Fruit fly (Drosophila melanogaster) whole organism, embryonic: ENCODE data around the gene CG15728.
A peak's percentile ranks its signal among the peaks of the same experiment; 100 is the strongest.

Source experiments
- Atf-2 ChIP-seq: fragments of 200-800 bp; sonication (Bioruptor generic); optimal IDR thresholded peaks from 2 replicates; lab custom pipeline; 2016; ENCODE audit warnings: missing biosample characterization, missing genetic modification characterization
- CG10366 ChIP-seq: fragments of 200-800 bp; sonication (Bioruptor generic); IDR thresholded peaks from 2 replicates; pipeline ENCODE4 v1.3.6; 2022; ENCODE audit warnings: missing biosample characterization, missing genetic modification characterization
- CG13296 ChIP-seq: fragments of 200-800 bp; sonication (Bioruptor generic); optimal IDR thresholded peaks from 3 replicates; lab custom pipeline; 2018; ENCODE audit warnings: missing biosample characterization, mild to moderate bottlenecking, missing genetic modification characterization
- CG13624 ChIP-seq: fragments of 200-800 bp; sonication (Bioruptor generic); optimal IDR thresholded peaks from 2 replicates; lab custom pipeline; 2016; ENCODE audit warnings: missing biosample characterization, missing genetic modification characterization
- CG15696 ChIP-seq: fragments of 200-800 bp; sonication (Bioruptor generic); optimal IDR thresholded peaks from 2 replicates; lab custom pipeline; 2019; ENCODE audit warnings: missing biosample characterization, mild to moderate bottlenecking, missing genetic modification characterization, moderate library complexity
- CG31365 ChIP-seq: fragments of 200-800 bp; sonication (Bioruptor generic); optimal IDR thresholded peaks from 2 replicates; lab custom pipeline; 2018; ENCODE audit warnings: missing biosample characterization, mild to moderate bottlenecking, missing genetic modification characterization
- CG32767 ChIP-seq: fragments of 200-800 bp; sonication (Bioruptor generic); IDR thresholded peaks from 2 replicates; pipeline ENCODE4 v1.3.6; 2022; ENCODE audit warnings: missing biosample characterization, missing genetic modification characterization
- CG33557 ChIP-seq: fragments of 200-800 bp; sonication (Bioruptor generic); optimal IDR thresholded peaks from 2 replicates; lab custom pipeline; 2019; ENCODE audit warnings: missing biosample characterization, mild to moderate bottlenecking, missing genetic modification characterization, moderate library complexity
- CG34376 ChIP-seq: fragments of 200-800 bp; sonication (Bioruptor generic); optimal IDR thresholded peaks from 2 replicates; lab custom pipeline; 2018; ENCODE audit warnings: missing biosample characterization, mild to moderate bottlenecking, missing genetic modification characterization
- CG4730 ChIP-seq: fragments of 200-800 bp; sonication (Bioruptor generic); IDR thresholded peaks from 2 replicates; pipeline ENCODE4 v1.3.6; 2022; ENCODE audit warnings: missing biosample characterization, missing genetic modification characterization
- CG5180 ChIP-seq: fragments of 200-800 bp; sonication (Bioruptor generic); optimal IDR thresholded peaks from 3 replicates; lab custom pipeline; 2017; ENCODE audit warnings: missing biosample characterization, missing genetic modification characterization, mild to moderate bottlenecking, moderate library complexity, missing genetic modification reagents
- CG6683 ChIP-seq: fragments of 200-800 bp; sonication (Bioruptor generic); optimal IDR thresholded peaks from 2 replicates; lab custom pipeline; 2017; ENCODE audit warnings: missing biosample characterization, mild to moderate bottlenecking, missing genetic modification characterization, missing genetic modification reagents
- CG7745 ChIP-seq: fragments of 200-800 bp; sonication (Bioruptor generic); optimal IDR thresholded peaks from 2 replicates; lab custom pipeline; 2018; ENCODE audit warnings: missing biosample characterization, mild to moderate bottlenecking, missing genetic modification characterization, moderate library complexity
- CG8290 ChIP-seq, 3 experiments: fragments of 200-800 bp; sonication (Bioruptor generic); optimal IDR thresholded peaks; 2 replicates each; lab custom pipeline; 2016 to 2019; ENCODE audit warnings: missing biosample characterization in 3 of 3, missing genetic modification characterization in 3 of 3, mild to moderate bottlenecking in 2 of 3, moderate library complexity in 1 of 3
- CG8924 ChIP-seq: fragments of 200-800 bp; optimal IDR thresholded peaks from 3 replicates; lab custom pipeline; 2019; ENCODE audit warnings: missing biosample characterization, mild to moderate bottlenecking, missing genetic modification characterization, moderate library complexity
- CG9437 ChIP-seq: fragments of 200-800 bp; sonication (Bioruptor generic); optimal IDR thresholded peaks from 2 replicates; lab custom pipeline; 2018; ENCODE audit warnings: missing biosample characterization, mild to moderate bottlenecking, missing genetic modification characterization
- CkIIα-i1 ChIP-seq: fragments of 200-800 bp; sonication (Bioruptor generic); IDR thresholded peaks from 2 replicates; pipeline ENCODE4 v1.3.6; 2022; ENCODE audit warnings: missing biosample characterization, missing genetic modification characterization
- Deaf1 ChIP-seq: fragments of 200-800 bp; optimal IDR thresholded peaks from 3 replicates; lab custom pipeline; 2019; ENCODE audit warnings: missing biosample characterization, mild to moderate bottlenecking, missing genetic modification characterization, moderate library complexity
- Dfd ChIP-seq, 2 experiments: fragments of >200 bp; optimal IDR thresholded peaks; 2 replicates each; lab custom pipeline; 2017; ENCODE audit warnings: missing biosample characterization in 2 of 2, missing genetic modification characterization in 2 of 2
- Dip2 ChIP-seq: fragments of 200-800 bp; sonication (Bioruptor generic); IDR thresholded peaks from 2 replicates; pipeline ENCODE4 v1.3.6; 2022; ENCODE audit warnings: missing biosample characterization, missing genetic modification characterization
- Hey ChIP-seq: fragments of 200-800 bp; sonication (Bioruptor generic); optimal IDR thresholded peaks from 3 replicates; lab custom pipeline; 2018; ENCODE audit warnings: missing biosample characterization, mild to moderate bottlenecking, missing genetic modification characterization
- HmgZ ChIP-seq: fragments of 200-800 bp; sonication (Bioruptor generic); optimal IDR thresholded peaks from 2 replicates; lab custom pipeline; 2018; ENCODE audit warnings: missing biosample characterization, mild to moderate bottlenecking, missing genetic modification characterization
- Hr3 ChIP-seq: fragments of 200-800 bp; sonication (Bioruptor generic); optimal IDR thresholded peaks from 3 replicates; lab custom pipeline; 2016; ENCODE audit warnings: missing biosample characterization, missing genetic modification characterization
- Hr39 ChIP-seq: fragments of >200 bp; optimal IDR thresholded peaks from 2 replicates; lab custom pipeline; 2017
- PHDP ChIP-seq: fragments of 200-800 bp; sonication (Bioruptor generic); optimal IDR thresholded peaks from 3 replicates; lab custom pipeline; 2018; ENCODE audit warnings: missing biosample characterization, mild to moderate bottlenecking, missing genetic modification characterization, moderate library complexity
- Stat92E ChIP-seq, 3 experiments: fragments of >200 bp in 2 of 3; fragments of 200-800 bp in 1 of 3; sonication (Bioruptor generic) in 1 of 3; optimal IDR thresholded peaks; 2 replicates each; lab custom pipeline; 2017 to 2019; ENCODE audit warnings: missing biosample characterization in 3 of 3, missing genetic modification characterization in 3 of 3, mild to moderate bottlenecking in 1 of 3, moderate library complexity in 1 of 3
- Vsx1 ChIP-seq: fragments of 200-800 bp; sonication (Bioruptor generic); optimal IDR thresholded peaks from 2 replicates; lab custom pipeline; 2017; ENCODE audit warnings: missing biosample characterization, mild to moderate bottlenecking, missing genetic modification characterization, missing genetic modification reagents
- ac ChIP-seq: fragments of 200-800 bp; sonication (Bioruptor generic); optimal IDR thresholded peaks from 3 replicates; lab custom pipeline; 2017; ENCODE audit warnings: missing biosample characterization, mild to moderate bottlenecking, missing genetic modification characterization
- aop ChIP-seq: fragments of 200-800 bp; sonication (Bioruptor generic); IDR thresholded peaks from 2 replicates; pipeline ENCODE4 v1.3.6; 2022; ENCODE audit warnings: missing biosample characterization, missing genetic modification characterization
- az2 ChIP-seq: fragments of 200-800 bp; sonication (Bioruptor generic); optimal IDR thresholded peaks from 3 replicates; lab custom pipeline; 2016; ENCODE audit warnings: missing biosample characterization, missing genetic modification characterization
- bsh ChIP-seq, 2 experiments: fragments of 200-800 bp; sonication (Bioruptor generic); optimal IDR thresholded peaks; 2 replicates each; lab custom pipeline; 2017 to 2018; ENCODE audit warnings: mild to moderate bottlenecking in 2 of 2, missing biosample characterization in 2 of 2, missing genetic modification characterization in 2 of 2, moderate library complexity in 1 of 2
- chn ChIP-seq: fragments of 200-800 bp; sonication (Bioruptor generic); optimal IDR thresholded peaks from 2 replicates; lab custom pipeline; 2016; ENCODE audit warnings: missing biosample characterization, missing genetic modification characterization
- danr ChIP-seq: fragments of 200-800 bp; sonication (Bioruptor generic); IDR thresholded peaks from 2 replicates; pipeline ENCODE4 v1.3.6; 2022; ENCODE audit warnings: missing biosample characterization, missing genetic modification characterization
- dati ChIP-seq: fragments of 200-800 bp; sonication (Bioruptor generic); IDR thresholded peaks from 2 replicates; pipeline ENCODE4 v1.3.6; 2022; ENCODE audit warnings: missing biosample characterization, missing genetic modification characterization
- dimm ChIP-seq: fragments of 200-800 bp; sonication (Bioruptor generic); IDR thresholded peaks from 2 replicates; pipeline ENCODE4 v1.3.6; 2022; ENCODE audit warnings: missing biosample characterization, missing genetic modification characterization
- dm ChIP-seq: fragments of 200-800 bp; sonication (Bioruptor generic); optimal IDR thresholded peaks from 3 replicates; lab custom pipeline; 2016; ENCODE audit warnings: missing biosample characterization, missing genetic modification characterization
- ems ChIP-seq: fragments of 200-800 bp; sonication (Bioruptor generic); optimal IDR thresholded peaks from 3 replicates; lab custom pipeline; 2016; ENCODE audit warnings: missing biosample characterization, missing genetic modification characterization
- exex ChIP-seq: fragments of 200-800 bp; sonication (Bioruptor generic); optimal IDR thresholded peaks from 4 replicates; lab custom pipeline; 2018; ENCODE audit warnings: missing biosample characterization, mild to moderate bottlenecking, missing genetic modification characterization, moderate library complexity
- gsb ChIP-seq: fragments of 200-800 bp; sonication (Bioruptor generic); IDR thresholded peaks from 2 replicates; pipeline ENCODE4 v1.3.6; 2022; ENCODE audit warnings: missing biosample characterization, missing genetic modification characterization
- hb ChIP-seq: fragments of 200-800 bp; sonication (Bioruptor generic); IDR thresholded peaks from 3 replicates; pipeline ENCODE4 v1.3.6; 2022; ENCODE audit warnings: missing biosample characterization, missing genetic modification characterization; ENCODE audit not compliant: partially characterized antibody
- kay ChIP-seq: fragments of 200-800 bp; sonication (Bioruptor generic); optimal IDR thresholded peaks from 2 replicates; lab custom pipeline; 2016; ENCODE audit warnings: missing biosample characterization, missing genetic modification characterization
- maf-S ChIP-seq: fragments of 200-800 bp; sonication (Bioruptor generic); optimal IDR thresholded peaks from 2 replicates; lab custom pipeline; 2016; ENCODE audit warnings: missing biosample characterization, missing genetic modification characterization
- phol ChIP-seq: fragments of 200-800 bp; sonication (Bioruptor generic); optimal IDR thresholded peaks from 3 replicates; lab custom pipeline; 2018; ENCODE audit warnings: missing biosample characterization, mild to moderate bottlenecking, missing genetic modification characterization, moderate library complexity
- sima ChIP-seq: fragments of 200-800 bp; sonication (Bioruptor generic); optimal IDR thresholded peaks from 2 replicates; lab custom pipeline; 2016; ENCODE audit warnings: missing biosample characterization, missing genetic modification characterization
- slbo ChIP-seq: fragments of 200-800 bp; sonication (Bioruptor generic); IDR thresholded peaks from 2 replicates; pipeline ENCODE4 v1.3.6; 2022; ENCODE audit warnings: missing biosample characterization, missing genetic modification characterization
- tap ChIP-seq: fragments of 200-800 bp; optimal IDR thresholded peaks from 3 replicates; lab custom pipeline; 2019; ENCODE audit warnings: missing biosample characterization, mild to moderate bottlenecking, missing genetic modification characterization, moderate library complexity
- ttk ChIP-seq: fragments of 200-800 bp; sonication (Bioruptor generic); IDR thresholded peaks from 2 replicates; pipeline ENCODE4 v2.1.2; 2022; ENCODE audit warnings: missing biosample characterization, missing genetic modification characterization
- zen2 ChIP-seq: fragments of 200-800 bp; sonication (Bioruptor generic); IDR thresholded peaks from 3 replicates; pipeline ENCODE4 v1.3.6; 2022; ENCODE audit warnings: missing biosample characterization, missing genetic modification characterization; ENCODE audit not compliant: partially characterized antibody

The CG15728 gene

dm6 chrX:12582984-12583869 lies 40.9 kb upstream of the CG15728 start, which contains the start of gene Pits (continued):
- TF ChIP-seq CG34376 (GFP tag; lab: Kevin White, UChicago) (peak; percentile 84), Dfd (GFP tag; optimal IDR thresholded peaks at IDR 0.05; lab: Kevin White, UChicago) (no peak), slbo (GFP tag; lab: Robert Waterston, UW) (peak; percentile 65), zen2 (GFP tag; lab: Robert Waterston, UW) (0 out of 3 replicates have a peak, but pooled peaks have one; percentile 31), hb (GFP tag; lab: Robert Waterston, UW) (no peak), dimm (GFP tag; lab: Robert Waterston, UW) (no peak), danr (no peak), ac (GFP tag; lab: Kevin White, UChicago) (no peak), CG8290 (GFP tag; optimal IDR thresholded peaks at IDR 0.05; lab: Kevin White, UChicago) (peak; percentile 55), CG8290 (tag; optimal IDR thresholded peaks at IDR 0.05; lab: Kevin White, UChicago) (peak in 1 of 2 experiments; percentile 84), CG13296 (GFP tag; lab: Kevin White, UChicago) (peak; percentile 55), chn (GFP tag; lab: Kevin White, UChicago) (peak; percentile 16), CG5180 (GFP tag; lab: Kevin White, UChicago) (peak; percentile 26), Deaf1 (tag; lab: Kevin White, UChicago) (peak; percentile 84), gsb (GFP tag; lab: Robert Waterston, UW) (no peak), ttk (GFP tag; lab: Robert Waterston, UW) (no peak), Atf-2 (GFP tag; lab: Kevin White, UChicago) (peak; percentile 12), Vsx1 (no peak), CG32767 (GFP tag; lab: Robert Waterston, UW) (peak; percentile 72; the same call in 1 of the 2 replicates), CG4730 (GFP tag; lab: Robert Waterston, UW) (0 out of 2 replicates have a peak, but pooled peaks have one; percentile 4), Hr3 (GFP tag; lab: Kevin White, UChicago) (peak; percentile 16), dati (no peak), az2 (GFP tag; lab: Kevin White, UChicago) (no peak), dm (GFP tag; lab: Kevin White, UChicago) (peak; percentile 86), CG9437 (GFP tag; lab: Kevin White, UChicago) (peak; percentile 24), ems (GFP tag; lab: Kevin White, UChicago) (peak; percentile 48), aop (GFP tag; lab: Robert Waterston, UW) (no peak; the same call in 1 of the 2 replicates), CG13624 (GFP tag; lab: Kevin White, UChicago) (peak; percentile 84), Dip2 (GFP tag; lab: Robert Waterston, UW) (no peak), CG8924 (tag; lab: Kevin White, UChicago) (peak; percentile 74), sima (no peak), Hey (peak; percentile 73), phol (tag; lab: Kevin White, UChicago) (peak; percentile 63), CG6683 (no peak), CkIIα-i1 (no peak), bsh (GFP tag; optimal IDR thresholded peaks at IDR 0.05; lab: Kevin White, UChicago) (peak in 1 of 2 experiments; percentile 34), Stat92E (GFP tag; optimal IDR thresholded peaks at IDR 0.05; lab: Kevin White, UChicago) (peak in 1 of 3 experiments; percentile 87), tap (no peak), HmgZ (tag; lab: Kevin White, UChicago) (peak; percentile 76), kay (no peak), PHDP (tag; lab: Kevin White, UChicago) (peak; percentile 10), CG7745 (tag; lab: Kevin White, UChicago) (no peak), exex (peak; percentile 31), CG33557 (GFP tag; lab: Kevin White, UChicago) (no peak), CG10366 (GFP tag; lab: Robert Waterston, UW) (no peak), maf-S (GFP tag; lab: Kevin White, UChicago) (peak; percentile 49), CG31365 (tag; lab: Kevin White, UChicago) (peak; percentile 31), CG15696 (tag; lab: Kevin White, UChicago) (peak; percentile 52), Hr39 (lab: Kevin White, UChicago) (no peak)
